Worm (Caenorhabditis elegans) whole organism, L1 larva: Measurements from ENCODE around the gene C56G2.9.

ENCODE experiments used
- C34B4.2 ChIP-seq: sonication (generic microtip); optimal IDR thresholded peaks from 2 replicates; lab custom pipeline; 2017; ENCODE audit warnings: mild to moderate bottlenecking, missing genetic modification characterization, missing compliant biosample characterization
- alr-1 ChIP-seq: fragments of 200-800 bp; sonication (Bioruptor generic); optimal IDR thresholded peaks from 2 replicates; lab custom pipeline; 2018; ENCODE audit warnings: borderline replicate concordance, mild to moderate bottlenecking, missing genetic modification characterization, missing compliant biosample characterization
- ceh-82 ChIP-seq, 3 experiments: fragments of 150-350 bp in 1 of 3; sonication (generic microtip) in 2 of 3; optimal IDR thresholded peaks; 2 replicates each; lab custom pipeline; 2014 to 2017; ENCODE audit warnings: missing biosample characterization in 3 of 3, missing genetic modification characterization in 3 of 3
- ces-1 ChIP-seq: fragments of 150-350 bp; optimal IDR thresholded peaks from 2 replicates; lab custom pipeline; 2014; ENCODE audit warnings: missing biosample characterization, missing genetic modification reagents, missing genetic modification characterization
- dpl-1 ChIP-seq, 3 experiments: fragments of 150-350 bp in 2 of 3; sonication (generic microtip) in 1 of 3; optimal IDR thresholded peaks; 2 replicates each; lab custom pipeline; 2014 to 2017; ENCODE audit warnings: missing biosample characterization in 3 of 3, missing genetic modification characterization in 3 of 3, missing genetic modification reagents in 3 of 3
- efl-1 ChIP-seq, 4 experiments: fragments of 150-350 bp; optimal IDR thresholded peaks in 3 of 4; peaks in 1 of 4; 1 replicate in 1 of 4; 2 replicates in 3 of 4; lab custom pipeline; 2014; ENCODE audit warnings: missing biosample characterization in 2 of 4, missing genetic modification characterization in 2 of 4, missing genetic modification reagents in 2 of 4
- efl-3 ChIP-seq: fragments of 200-800 bp; sonication (Bioruptor generic); optimal IDR thresholded peaks from 2 replicates; lab custom pipeline; 2018; ENCODE audit warnings: mild to moderate bottlenecking, missing genetic modification characterization, missing compliant biosample characterization
- elt-2 ChIP-seq: sonication (generic microtip); optimal IDR thresholded peaks from 2 replicates; lab custom pipeline; 2016; ENCODE audit warnings: missing genetic modification characterization, mild to moderate bottlenecking, inconsistent platforms, missing compliant biosample characterization, missing genetic modification reagents
- ets-5 ChIP-seq: fragments of 200-800 bp; sonication (Bioruptor generic); IDR thresholded peaks from 2 replicates; pipeline ENCODE4 v1.3.6; 2022; ENCODE audit warnings: missing genetic modification characterization, missing compliant biosample characterization
- fkh-10 ChIP-seq: sonication (generic microtip); optimal IDR thresholded peaks from 2 replicates; lab custom pipeline; 2017; ENCODE audit warnings: missing biosample characterization, missing genetic modification reagents, missing genetic modification characterization
- fkh-8 ChIP-seq: sonication (generic microtip); optimal IDR thresholded peaks from 2 replicates; lab custom pipeline; 2016; ENCODE audit warnings: mild to moderate bottlenecking, missing genetic modification characterization, missing compliant biosample characterization
- fos-1 ChIP-seq: fragments of 150-350 bp; optimal IDR thresholded peaks from 2 replicates; lab custom pipeline; 2014; ENCODE audit warnings: missing biosample characterization, missing genetic modification characterization
- grh-1 ChIP-seq: fragments of 200-800 bp; sonication (Bioruptor generic); IDR thresholded peaks from 2 replicates; pipeline ENCODE4 v1.3.6; 2022; ENCODE audit warnings: missing genetic modification reagents, missing genetic modification characterization, missing compliant biosample characterization
- lin-14 ChIP-seq: fragments of 200-800 bp; sonication (Bioruptor generic); optimal IDR thresholded peaks from 2 replicates; lab custom pipeline; 2018; ENCODE audit warnings: mild to moderate bottlenecking, missing genetic modification characterization, moderate library complexity, missing compliant biosample characterization
- lir-3 ChIP-seq: sonication (generic microtip); optimal IDR thresholded peaks from 2 replicates; lab custom pipeline; 2016; ENCODE audit warnings: mild to moderate bottlenecking, missing genetic modification characterization, moderate library complexity, missing compliant biosample characterization; ENCODE audit not compliant: poor library complexity
- lsy-2 ChIP-seq, 2 experiments: fragments of 150-350 bp; optimal IDR thresholded peaks; 2 replicates each; lab custom pipeline; 2014; ENCODE audit warnings: missing biosample characterization in 2 of 2, missing genetic modification characterization in 2 of 2
- mab-9 ChIP-seq: fragments of 200-800 bp; sonication (Bioruptor generic); IDR thresholded peaks from 2 replicates; pipeline ENCODE4 v1.3.6; 2022; ENCODE audit warnings: missing genetic modification reagents, missing genetic modification characterization, missing compliant biosample characterization
- mep-1 ChIP-seq: fragments of 150-350 bp; optimal IDR thresholded peaks from 2 replicates; lab custom pipeline; 2014; ENCODE audit warnings: missing biosample characterization, missing genetic modification characterization
- nhr-19 ChIP-seq: fragments of 200-800 bp; sonication (Bioruptor generic); conservative IDR thresholded peaks from 2 replicates; pipeline ENCODE4 v1.3.6; 2022; ENCODE audit warnings: missing genetic modification characterization, missing compliant biosample characterization
- nhr-20 ChIP-seq: sonication (generic microtip); optimal IDR thresholded peaks from 2 replicates; lab custom pipeline; 2016; ENCODE audit warnings: mild to moderate bottlenecking, missing genetic modification characterization, missing compliant biosample characterization
- nhr-47 ChIP-seq: sonication (generic microtip); optimal IDR thresholded peaks from 2 replicates; lab custom pipeline; 2016; ENCODE audit warnings: mild to moderate bottlenecking, missing genetic modification characterization, moderate library complexity, missing compliant biosample characterization
- nhr-71 ChIP-seq: sonication (generic microtip); optimal IDR thresholded peaks from 2 replicates; lab custom pipeline; 2016; ENCODE audit warnings: mild to moderate bottlenecking, missing genetic modification characterization, moderate library complexity, missing compliant biosample characterization
- nhr-84 ChIP-seq: sonication (generic microtip); optimal IDR thresholded peaks from 2 replicates; lab custom pipeline; 2017; ENCODE audit warnings: missing biosample characterization, missing genetic modification characterization
- nhr-85 ChIP-seq: sonication (generic microtip); peaks from one replicate; lab custom pipeline; 2016; ENCODE audit warnings: missing genetic modification characterization, inconsistent platforms, missing compliant biosample characterization
- nhr-90 ChIP-seq: sonication (generic microtip); optimal IDR thresholded peaks from 2 replicates; lab custom pipeline; 2016; ENCODE audit warnings: mild to moderate bottlenecking, missing genetic modification characterization, missing compliant biosample characterization; ENCODE audit not compliant: poor library complexity
- pqm-1 ChIP-seq: sonication (generic microtip); optimal IDR thresholded peaks from 3 replicates; lab custom pipeline; 2017; ENCODE audit warnings: missing biosample characterization, missing genetic modification characterization
- rnt-1 ChIP-seq: sonication (generic microtip); optimal IDR thresholded peaks from 2 replicates; lab custom pipeline; 2016; ENCODE audit warnings: mild to moderate bottlenecking, missing genetic modification characterization, moderate library complexity, missing compliant biosample characterization
- skn-1 ChIP-seq: fragments of 150-350 bp; optimal IDR thresholded peaks from 2 replicates; lab custom pipeline; 2014; ENCODE audit warnings: missing biosample characterization, missing genetic modification characterization
- snpc-4 ChIP-seq: fragments of 150-350 bp; optimal IDR thresholded peaks from 2 replicates; lab custom pipeline; 2014; ENCODE audit warnings: missing biosample characterization, missing genetic modification characterization
- sox-4 ChIP-seq: sonication (generic microtip); optimal IDR thresholded peaks from 2 replicates; lab custom pipeline; 2016; ENCODE audit warnings: missing genetic modification characterization, missing compliant biosample characterization
- sup-37 ChIP-seq: fragments of 200-800 bp; sonication (Bioruptor generic); optimal IDR thresholded peaks from 2 replicates; lab custom pipeline; 2018; ENCODE audit warnings: mild to moderate bottlenecking, missing genetic modification characterization, missing compliant biosample characterization
- tlp-1 ChIP-seq: fragments of 150-350 bp; optimal IDR thresholded peaks from 2 replicates; lab custom pipeline; 2014; ENCODE audit warnings: missing biosample characterization, missing genetic modification characterization
- unc-130 ChIP-seq: fragments of 150-350 bp; optimal IDR thresholded peaks from 2 replicates; lab custom pipeline; 2017; ENCODE audit warnings: missing biosample characterization, missing genetic modification characterization, inconsistent platforms
- unc-86 ChIP-seq: sonication (generic microtip); optimal IDR thresholded peaks from 2 replicates; lab custom pipeline; 2016; ENCODE audit warnings: missing genetic modification characterization, missing compliant biosample characterization
- vab-15 ChIP-seq: sonication (generic microtip); optimal IDR thresholded peaks from 2 replicates; lab custom pipeline; 2017; ENCODE audit warnings: missing genotype, mild to moderate bottlenecking, missing genetic modification characterization, missing compliant biosample characterization
- zag-1 ChIP-seq: fragments of 150-350 bp; optimal IDR thresholded peaks from 2 replicates; lab custom pipeline; 2014; ENCODE audit warnings: missing biosample characterization, missing genetic modification characterization
- zip-4 ChIP-seq: fragments of 200-800 bp; sonication (Bioruptor generic); optimal IDR thresholded peaks from 2 replicates; lab custom pipeline; 2018; ENCODE audit warnings: mild to moderate bottlenecking, missing genetic modification characterization, moderate library complexity, missing compliant biosample characterization

C56G2.9 gene

DNA sequence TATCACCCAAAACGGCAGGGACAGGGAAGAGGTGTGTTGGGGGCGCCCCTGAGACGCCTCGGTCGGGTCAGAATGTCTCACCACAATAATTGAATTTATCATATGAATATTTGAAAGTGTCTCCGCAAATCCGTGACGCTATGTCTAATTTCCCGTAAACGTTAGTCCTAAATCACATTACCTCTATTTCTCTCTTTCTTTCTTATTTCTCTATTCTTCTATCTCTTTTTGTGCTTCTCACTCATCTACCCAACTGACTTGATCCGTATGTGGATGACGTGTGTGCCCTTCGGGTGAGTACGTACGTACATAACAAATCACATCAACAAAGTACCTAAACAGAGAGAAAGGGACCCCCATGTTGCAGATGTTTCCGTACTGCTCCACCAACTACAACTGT, 25.8 kb downstream of the C56G2.9 start (continued):
- peak; percentile 98 for TF ChIP-seq fkh-10 (GFP tag; lab: Kevin White, UChicago)

DNA sequence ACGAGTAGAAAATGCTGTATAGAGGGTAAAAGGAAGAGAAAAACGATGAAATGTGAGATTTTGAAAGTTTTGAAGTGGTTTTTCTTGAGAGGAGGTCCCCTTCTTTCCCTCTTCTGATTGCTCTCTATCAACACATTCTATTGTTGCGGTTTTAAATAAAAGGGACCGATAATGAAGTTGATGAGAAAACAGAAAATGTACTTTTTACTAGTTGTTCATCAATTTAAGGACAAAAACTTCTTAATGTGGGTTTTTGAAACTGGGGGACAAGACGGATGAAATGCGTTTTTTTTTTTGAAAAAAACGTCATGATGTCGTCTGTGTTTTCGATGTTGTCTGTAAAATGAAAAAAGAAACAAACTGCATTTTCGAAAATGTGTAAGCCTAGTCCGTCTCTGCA, 26.3 kb downstream of the C56G2.9 start:
- TF ChIP-seq ets-5 (GFP tag; lab: Robert Waterston, UW) (no peak), skn-1 (tag; lab: Kevin White, UChicago) (no peak), efl-1 (optimal IDR thresholded peaks at IDR 0.05; lab: Kevin White, UChicago) (no peak), efl-1 (GFP tag; optimal IDR thresholded peaks at IDR 0.05 in 1 of 2; lab: Kevin White, UChicago) (no peak)

DNA sequence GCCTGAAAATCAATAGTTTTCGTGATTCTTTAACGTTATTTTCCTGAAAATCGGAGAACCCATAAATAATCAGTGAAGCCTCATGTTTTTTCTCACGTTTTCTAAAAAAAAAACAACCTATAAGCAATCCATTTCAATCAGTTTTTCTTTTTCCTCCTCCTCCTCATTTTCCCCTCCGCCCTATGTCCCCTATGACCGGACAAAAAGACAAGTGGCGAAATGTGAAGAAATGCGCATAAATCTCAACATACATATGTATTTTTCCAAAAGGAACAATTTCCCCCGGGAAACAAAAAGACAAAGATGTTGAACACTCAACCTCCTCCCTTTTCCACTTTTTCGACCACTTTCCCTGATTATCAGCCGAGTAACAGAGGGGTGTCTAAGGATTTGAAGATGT, 27.6 kb downstream of the C56G2.9 start:
- TF ChIP-seq lin-14: peak; percentile 3
- TF ChIP-seq grh-1: no peak
- TF ChIP-seq, all 84 proteins: peak for 1

DNA sequence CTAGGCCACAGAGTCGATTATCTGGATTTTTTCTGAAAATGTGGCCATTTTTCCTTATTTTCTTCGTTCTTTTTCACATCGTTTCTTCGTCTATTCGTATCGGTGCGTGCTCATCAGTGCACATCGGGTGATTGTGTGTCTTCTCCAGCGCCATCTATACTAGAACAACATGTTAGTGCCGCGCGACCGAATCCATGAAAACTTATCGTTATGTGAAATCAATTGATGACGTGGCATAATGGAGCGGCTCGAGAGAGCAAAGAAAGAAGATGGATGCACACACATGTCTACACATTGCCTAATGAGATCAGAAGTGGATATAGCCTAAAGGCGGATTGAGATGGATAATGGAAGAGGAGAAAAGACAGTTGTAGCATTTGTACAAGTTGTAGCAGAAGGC, 30.9 kb downstream of the C56G2.9 start:
- TF ChIP-seq nhr-90 (tag; lab: Kevin White, UChicago) (no peak), lin-14 (peak; percentile 32)

DNA sequence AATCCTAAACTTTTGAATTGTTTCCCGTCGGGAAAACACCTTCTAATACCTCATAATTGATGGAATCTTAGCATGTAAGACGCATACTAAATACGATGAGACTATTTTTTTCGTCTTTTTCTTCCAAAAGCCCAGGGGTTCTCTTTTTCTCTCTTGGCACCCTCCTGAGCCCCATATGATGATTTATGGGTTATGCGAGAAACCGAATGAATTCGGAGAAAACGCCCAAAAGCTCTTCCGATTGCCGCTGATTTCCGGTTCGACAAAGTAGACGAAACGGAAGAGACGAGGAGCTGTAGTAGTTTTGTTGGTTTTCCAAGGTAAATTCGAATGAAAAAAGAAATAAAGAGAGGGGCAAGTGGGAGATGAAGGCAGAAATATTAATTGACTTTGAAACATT, 31.7 kb downstream of the C56G2.9 start:
- TF ChIP-seq unc-86 (tag; lab: Kevin White, UChicago): no peak
- TF ChIP-seq tlp-1 (tag; lab: Kevin White, UChicago): no peak
- peak; percentile 52 for TF ChIP-seq fkh-8 (tag; lab: Kevin White, UChicago)
- TF ChIP-seq nhr-47 (tag; lab: Kevin White, UChicago): peak; percentile 24
- TF ChIP-seq pqm-1 (tag; lab: Kevin White, UChicago): no peak
- no peak for TF ChIP-seq fos-1
- TF ChIP-seq ets-5 (GFP tag; lab: Robert Waterston, UW): no peak
- no peak for TF ChIP-seq unc-130 (tag; lab: Kevin White, UChicago)
- TF ChIP-seq alr-1 (tag; lab: Kevin White, UChicago): no peak
- no peak for TF ChIP-seq nhr-85

DNA sequence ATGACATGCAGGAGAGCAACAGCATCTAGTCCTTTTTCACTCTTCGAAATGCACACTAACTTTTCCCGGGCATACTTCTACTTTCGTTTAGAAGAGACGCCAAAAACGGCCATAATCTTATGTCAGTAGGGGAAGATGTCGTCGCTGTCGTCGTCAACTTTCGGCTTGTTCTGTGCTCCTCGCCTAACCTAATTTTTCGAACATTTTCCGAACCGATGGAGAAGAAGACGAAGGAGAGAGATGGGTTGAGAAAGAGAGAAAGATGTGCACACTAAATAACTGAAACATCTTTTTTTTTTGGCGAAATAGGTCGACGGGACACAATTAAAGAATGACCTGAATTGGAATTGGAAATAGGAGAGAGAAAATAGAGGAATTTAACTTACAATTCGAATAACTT, 32.8 kb downstream of the C56G2.9 start:
- TF ChIP-seq lin-14: peak; percentile 66
- peak; percentile 87 for TF ChIP-seq fkh-10 (GFP tag; lab: Kevin White, UChicago)
- TF ChIP-seq lsy-2 (tag; optimal IDR thresholded peaks at IDR 0.05; lab: Kevin White, UChicago): peak in 1 of 2 experiments; percentile 5
- TF ChIP-seq ces-1 (GFP tag; lab: Kevin White, UChicago): peak; percentile 30
- TF ChIP-seq ceh-82 (tag; optimal IDR thresholded peaks at IDR 0.05; lab: Kevin White, UChicago): peak in 1 of 3 experiments; percentile 2
- peak; percentile 8 for TF ChIP-seq nhr-71 (tag; lab: Kevin White, UChicago)
- TF ChIP-seq sup-37 (GFP tag; lab: Kevin White, UChicago): no peak
- no peak for TF ChIP-seq nhr-85

DNA sequence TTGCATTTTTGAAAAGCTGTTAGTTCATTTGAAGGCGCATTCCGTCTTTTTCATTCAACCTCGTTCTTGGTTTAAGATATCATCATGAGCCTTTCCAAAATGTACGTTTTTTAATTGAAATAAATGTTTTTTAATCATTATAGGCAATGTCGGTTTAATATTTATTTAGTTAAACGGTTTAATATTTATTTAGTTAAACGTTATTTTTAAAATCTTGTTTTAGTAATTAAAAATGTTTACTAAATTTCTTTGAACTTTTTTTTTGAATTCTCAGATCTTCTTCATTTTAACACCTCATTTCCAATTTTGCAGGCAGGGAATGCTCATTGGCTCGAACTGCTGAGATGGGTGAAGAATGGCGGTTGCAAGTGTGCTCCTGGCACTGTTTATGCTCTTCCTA, 34.1 kb downstream of the C56G2.9 start, which contains the start of gene gar-2:
TSS of gene gar-2 (plus strand) at position 301 of the 400 bp plus-strand sequence.
- TF ChIP-seq efl-3 (GFP tag; lab: Kevin White, UChicago) (no peak), vab-15 (tag; lab: Kevin White, UChicago) (no peak), nhr-84 (no peak), nhr-20 (tag; lab: Kevin White, UChicago) (no peak), zip-4 (GFP tag; lab: Kevin White, UChicago) (no peak), zag-1 (no peak), efl-1 (optimal IDR thresholded peaks at IDR 0.05; lab: Kevin White, UChicago) (no peak), efl-1 (GFP tag; optimal IDR thresholded peaks at IDR 0.05 in 1 of 2; lab: Kevin White, UChicago) (no peak), nhr-47 (tag; lab: Kevin White, UChicago) (no peak), sox-4 (no peak), snpc-4 (tag; lab: Kevin White, UChicago) (no peak), rnt-1 (tag; lab: Kevin White, UChicago) (no peak), elt-2 (tag; lab: Kevin White, UChicago) (no peak), nhr-19 (no peak), unc-86 (tag; lab: Kevin White, UChicago) (no peak), mep-1 (no peak), lir-3 (tag; lab: Kevin White, UChicago) (no peak), dpl-1 (GFP tag; optimal IDR thresholded peaks at IDR 0.05; lab: Kevin White, UChicago) (no peak), unc-130 (tag; lab: Kevin White, UChicago) (no peak), mab-9 (no peak), C34B4.2 (tag; lab: Kevin White, UChicago) (no peak)
